Worm (Caenorhabditis elegans) whole organism, L2 larva: ENCODE data around the gene glr-1.

Experiments
- ZK546.5 ChIP-seq: sonication (generic microtip); optimal IDR thresholded peaks from 2 replicates; lab custom pipeline; 2017; ENCODE audit warnings: missing biosample characterization, missing genetic modification characterization
- nhr-23 ChIP-seq: fragments of 150-350 bp; optimal IDR thresholded peaks from 2 replicates; lab custom pipeline; 2014; ENCODE audit warnings: missing biosample characterization, missing genetic modification reagents, missing genetic modification characterization
- nhr-237 ChIP-seq: fragments of 150-350 bp; optimal IDR thresholded peaks from 2 replicates; lab custom pipeline; 2014; ENCODE audit warnings: missing biosample characterization, missing genetic modification characterization
- nhr-25 ChIP-seq: fragments of 150-350 bp; sonication (generic microtip); optimal IDR thresholded peaks from 3 replicates; lab custom pipeline; 2014; ENCODE audit warnings: missing biosample characterization, missing genetic modification characterization
- zag-1 ChIP-seq: fragments of 150-350 bp; optimal IDR thresholded peaks from 2 replicates; lab custom pipeline; 2014; ENCODE audit warnings: missing biosample characterization, missing genetic modification characterization
- ztf-4 ChIP-seq: fragments of 150-350 bp; optimal IDR thresholded peaks from 2 replicates; lab custom pipeline; 2014; ENCODE audit warnings: missing biosample characterization, missing genetic modification characterization

DNA sequence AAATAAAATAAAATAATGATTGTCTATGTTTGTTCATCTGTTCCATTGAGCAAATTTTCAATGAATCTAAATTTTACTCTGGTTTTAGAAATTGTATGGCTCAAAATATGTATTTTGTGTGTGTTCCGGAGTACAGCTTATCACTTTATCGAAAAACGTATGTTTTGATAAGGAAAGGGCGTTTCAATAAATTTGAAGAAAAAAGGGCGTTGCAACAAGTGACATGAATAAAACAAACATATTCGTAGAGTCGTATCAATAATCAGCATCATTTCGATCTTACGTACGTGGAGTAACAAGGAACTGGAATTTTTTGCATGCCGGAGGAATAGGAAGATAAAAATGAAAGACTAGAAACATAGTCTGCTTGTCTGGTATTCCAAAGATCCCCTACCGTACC is 5.6 kb upstream of the glr-1 start:
- TF ChIP-seq ztf-4 (tag; lab: Kevin White, UChicago) (no peak), nhr-23 (tag; lab: Kevin White, UChicago) (no peak), nhr-237 (tag; lab: Kevin White, UChicago) (no peak), nhr-25 (tag; lab: Kevin White, UChicago) (no peak), ZK546.5 (tag; lab: Kevin White, UChicago) (no peak), zag-1 (tag; lab: Kevin White, UChicago) (no peak)
